Fruit fly (Drosophila melanogaster) whole organism, wandering third instar larva: ENCODE results near the gene smog.

ENCODE experiments used
- Abd-B ChIP-seq: fragments of >200 bp; optimal IDR thresholded peaks from 2 replicates; lab custom pipeline; 2017; ENCODE audit warnings: missing biosample characterization, missing genetic modification characterization
- CG9705 ChIP-seq: fragments of 200-800 bp; sonication (Bioruptor generic); optimal IDR thresholded peaks from 2 replicates; lab custom pipeline; 2018; ENCODE audit warnings: missing biosample characterization, mild to moderate bottlenecking, missing genetic modification characterization
- CrebA ChIP-seq: fragments of 200-800 bp; sonication (Bioruptor generic); optimal IDR thresholded peaks from 2 replicates; lab custom pipeline; 2016; ENCODE audit warnings: missing biosample characterization, mild to moderate bottlenecking, missing genetic modification characterization, borderline replicate concordance
- Dfd ChIP-seq: fragments of >200 bp; optimal IDR thresholded peaks from 2 replicates; lab custom pipeline; 2017; ENCODE audit warnings: missing biosample characterization, missing genetic modification characterization
- GATAd ChIP-seq: sonication (Bioruptor generic); optimal IDR thresholded peaks from 2 replicates; lab custom pipeline; 2016; ENCODE audit warnings: missing biosample characterization, missing genetic modification characterization
- HLH106 ChIP-seq: fragments of 200-800 bp; optimal IDR thresholded peaks from 3 replicates; lab custom pipeline; 2019; ENCODE audit warnings: missing biosample characterization, mild to moderate bottlenecking, missing genetic modification characterization, moderate library complexity
- Hnf4 ChIP-seq: fragments of 200-800 bp; sonication (Bioruptor generic); optimal IDR thresholded peaks from 2 replicates; lab custom pipeline; 2016; ENCODE audit warnings: missing biosample characterization, mild to moderate bottlenecking, missing genetic modification characterization
- Hr78 ChIP-seq: fragments of >200 bp; optimal IDR thresholded peaks from 2 replicates; lab custom pipeline; 2017; ENCODE audit warnings: missing biosample characterization, missing genetic modification characterization
- Hr83 ChIP-seq: fragments of 200-300 bp; sonication (Bioruptor generic); optimal IDR thresholded peaks from 2 replicates; lab custom pipeline; 2016; ENCODE audit warnings: missing biosample characterization, mild to moderate bottlenecking, missing genetic modification characterization, moderate library complexity; ENCODE audit not compliant: poor library complexity, severe bottlenecking
- Jra ChIP-seq: sonication (Bioruptor generic); optimal IDR thresholded peaks from 2 replicates; lab custom pipeline; 2016; ENCODE audit warnings: missing biosample characterization, missing genetic modification characterization
- Mio ChIP-seq: sonication (Bioruptor generic); optimal IDR thresholded peaks from 2 replicates; lab custom pipeline; 2016; ENCODE audit warnings: missing biosample characterization, missing genetic modification characterization
- N ChIP-seq: fragments of >200 bp; optimal IDR thresholded peaks from 2 replicates; lab custom pipeline; 2018; ENCODE audit warnings: missing biosample characterization, missing external identifiers, missing genetic modification characterization
- OdsH ChIP-seq: fragments of 200-800 bp; sonication (Bioruptor generic); optimal IDR thresholded peaks from 2 replicates; lab custom pipeline; 2016; ENCODE audit warnings: missing biosample characterization, mild to moderate bottlenecking, missing genetic modification characterization
- Rel ChIP-seq, 2 experiments: fragments of 200-800 bp; sonication (Bioruptor generic) in 1 of 2; optimal IDR thresholded peaks; 2 replicates in 1 of 2; 3 replicates in 1 of 2; lab custom pipeline; 2016 to 2019; ENCODE audit warnings: mild to moderate bottlenecking in 2 of 2, missing biosample characterization in 2 of 2, missing genetic modification characterization in 2 of 2, moderate library complexity in 1 of 2
- Sp1 ChIP-seq: fragments of 200-800 bp; sonication (Bioruptor generic); optimal IDR thresholded peaks from 3 replicates; lab custom pipeline; 2019; ENCODE audit warnings: missing biosample characterization, mild to moderate bottlenecking, missing genetic modification characterization, moderate library complexity
- Vsx2 ChIP-seq: fragments of 200-300, 225-300 bp; sonication (Bioruptor generic); optimal IDR thresholded peaks from 2 replicates; lab custom pipeline; 2018; ENCODE audit warnings: missing biosample characterization, missing genetic modification characterization; ENCODE audit not compliant: partially characterized antibody
- br ChIP-seq: fragments of 200-800 bp; sonication (Bioruptor generic); optimal IDR thresholded peaks from 2 replicates; lab custom pipeline; 2016; ENCODE audit warnings: missing biosample characterization, missing genetic modification characterization
- brk ChIP-seq: fragments of 200-800 bp; sonication (Bioruptor generic); optimal IDR thresholded peaks from 2 replicates; lab custom pipeline; 2016; ENCODE audit warnings: missing biosample characterization, mild to moderate bottlenecking, missing genetic modification characterization
- dmrt93B ChIP-seq: fragments of 200-800 bp; sonication (Bioruptor generic); optimal IDR thresholded peaks from 2 replicates; lab custom pipeline; 2018; ENCODE audit warnings: missing biosample characterization, mild to moderate bottlenecking, missing genetic modification characterization
- dsf ChIP-seq: sonication (Bioruptor generic); optimal IDR thresholded peaks from 2 replicates; lab custom pipeline; 2016; ENCODE audit warnings: missing biosample characterization, missing genetic modification characterization, borderline replicate concordance
- ey ChIP-seq: fragments of 200-800 bp; sonication (Bioruptor generic); optimal IDR thresholded peaks from 2 replicates; lab custom pipeline; 2016; ENCODE audit warnings: missing biosample characterization, missing genetic modification characterization
- foxo ChIP-seq, 2 experiments: fragments of 200-800 bp; sonication (Bioruptor generic); optimal IDR thresholded peaks; 2 replicates in 1 of 2; 3 replicates in 1 of 2; lab custom pipeline; 2016 to 2017; ENCODE audit warnings: missing biosample characterization in 2 of 2, missing genetic modification characterization in 2 of 2
- fru ChIP-seq: fragments of 200-800 bp; sonication (Bioruptor generic); optimal IDR thresholded peaks from 3 replicates; lab custom pipeline; 2016; ENCODE audit warnings: missing biosample characterization, mild to moderate bottlenecking, missing genetic modification characterization
- h ChIP-seq: fragments of 200-800 bp; sonication (Bioruptor generic); optimal IDR thresholded peaks from 3 replicates; lab custom pipeline; 2016; ENCODE audit warnings: missing biosample characterization, mild to moderate bottlenecking, missing genetic modification characterization
- jim ChIP-seq: fragments of 175-275, 200-325 bp; sonication (Bioruptor generic); optimal IDR thresholded peaks from 2 replicates; lab custom pipeline; 2016; ENCODE audit warnings: missing biosample characterization, mild to moderate bottlenecking, missing genetic modification characterization
- lola ChIP-seq: fragments of >200 bp; optimal IDR thresholded peaks from 2 replicates; lab custom pipeline; 2017; ENCODE audit warnings: missing biosample characterization, missing genetic modification characterization
- pan ChIP-seq: fragments of >200 bp; optimal IDR thresholded peaks from 2 replicates; lab custom pipeline; 2017
- psq ChIP-seq: fragments of 200-800 bp; sonication (Bioruptor generic); optimal IDR thresholded peaks from 3 replicates; lab custom pipeline; 2017; ENCODE audit warnings: missing biosample characterization, mild to moderate bottlenecking, missing genetic modification characterization, moderate library complexity
- rgr ChIP-seq: fragments of 200-800 bp; sonication (Bioruptor generic); optimal IDR thresholded peaks from 3 replicates; lab custom pipeline; 2016; ENCODE audit warnings: missing biosample characterization, mild to moderate bottlenecking, missing genetic modification characterization
- sage ChIP-seq: fragments of 200-800 bp; sonication (Bioruptor generic); optimal IDR thresholded peaks from 2 replicates; lab custom pipeline; 2016; ENCODE audit warnings: missing biosample characterization, mild to moderate bottlenecking, missing genetic modification characterization
- sv ChIP-seq: fragments of 200-800 bp; sonication (Bioruptor generic); optimal IDR thresholded peaks from 3 replicates; lab custom pipeline; 2016; ENCODE audit warnings: missing biosample characterization, missing genetic modification characterization
- tai ChIP-seq: sonication (Bioruptor generic); optimal IDR thresholded peaks from 2 replicates; lab custom pipeline; 2016; ENCODE audit warnings: missing biosample characterization, missing genetic modification characterization
- usp ChIP-seq: fragments of >200 bp; optimal IDR thresholded peaks from 2 replicates; lab custom pipeline; 2017; ENCODE audit warnings: missing biosample characterization, missing genetic modification characterization
- woc ChIP-seq: sonication (Bioruptor generic); optimal IDR thresholded peaks from 2 replicates; lab custom pipeline; 2016; ENCODE audit warnings: missing biosample characterization, mild to moderate bottlenecking, missing genetic modification characterization

smog gene

DNA sequence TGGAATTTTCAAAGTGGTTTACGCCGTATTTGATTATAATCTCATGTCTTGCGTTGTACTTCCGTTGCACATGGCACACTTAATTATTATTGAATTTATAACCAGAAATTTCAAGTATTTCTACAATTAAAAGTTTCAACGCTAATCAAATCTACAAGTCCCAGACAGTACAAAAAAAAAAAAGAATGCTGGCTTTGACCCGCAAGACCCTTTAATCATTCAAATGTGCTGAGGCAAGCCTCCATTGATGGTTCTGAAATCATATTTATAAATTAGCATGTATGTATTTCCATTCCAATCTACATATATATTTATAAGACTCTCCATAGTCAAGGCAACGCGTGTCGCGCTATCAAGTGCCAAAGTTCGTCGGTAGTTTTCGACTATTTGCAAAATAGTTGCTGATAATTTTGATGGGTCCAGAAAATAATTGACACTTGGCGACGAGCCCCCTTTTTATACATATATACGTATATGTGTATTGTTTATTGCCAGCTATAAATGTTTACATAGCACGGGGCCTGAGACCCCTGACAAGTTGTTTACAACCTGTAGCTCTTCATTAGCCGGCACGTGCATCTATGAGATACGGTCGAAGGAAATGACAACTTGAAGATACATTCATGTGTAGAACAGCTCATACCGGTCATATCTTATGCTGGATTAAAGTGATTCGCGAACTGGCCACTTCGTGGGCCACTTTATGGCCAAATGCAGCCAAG, 44.0 kb downstream of the smog start:
- no peak for TF ChIP-seq Sp1
- TF ChIP-seq Rel (GFP tag; optimal IDR thresholded peaks at IDR 0.05; lab: Kevin White, UChicago) = no peak
- no peak for TF ChIP-seq Rel (tag; optimal IDR thresholded peaks at IDR 0.05; lab: Kevin White, UChicago)
- TF ChIP-seq Hr78 (GFP tag; lab: Kevin White, UChicago) = no peak
- no peak for TF ChIP-seq Mio (GFP tag; lab: Kevin White, UChicago)
- TF ChIP-seq ey (GFP tag; lab: Kevin White, UChicago) = no peak
- no peak for TF ChIP-seq dsf (GFP tag; lab: Kevin White, UChicago)
- TF ChIP-seq woc = no peak
- TF ChIP-seq lola = no peak
- no peak for TF ChIP-seq fru
- TF ChIP-seq psq (GFP tag; lab: Kevin White, UChicago) = no peak
- TF ChIP-seq CG9705 (GFP tag; lab: Kevin White, UChicago) = no peak
- no peak for TF ChIP-seq usp
- TF ChIP-seq Hr83 (GFP tag; lab: Kevin White, UChicago) = no peak
- no peak for TF ChIP-seq HLH106
- TF ChIP-seq jim (GFP tag; lab: Kevin White, UChicago) = no peak
- no peak for TF ChIP-seq h
- no peak for TF ChIP-seq foxo (GFP tag; optimal IDR thresholded peaks at IDR 0.05; lab: Kevin White, UChicago)
- no peak for TF ChIP-seq N (GFP tag; lab: Kevin White, UChicago)

DNA sequence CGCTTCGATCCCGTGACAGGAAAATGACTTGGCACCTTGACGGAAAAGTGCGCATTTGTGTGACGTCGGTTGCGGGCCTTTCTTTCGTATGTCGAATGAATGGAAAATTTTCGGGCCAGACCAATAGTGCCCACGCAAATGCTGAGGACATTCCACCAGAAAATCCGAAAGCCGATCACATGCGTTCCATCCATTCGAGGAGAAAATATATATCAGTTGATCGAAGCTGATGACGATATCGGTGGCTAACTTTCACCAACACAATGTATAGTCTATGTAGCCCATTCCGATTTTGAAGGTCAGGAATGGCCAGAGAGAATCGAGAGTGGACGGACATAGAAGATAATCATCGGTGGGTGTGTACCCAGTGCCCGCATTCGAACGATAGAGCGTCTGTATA, 45.5 kb downstream of the smog start:
- TF ChIP-seq Hnf4 (GFP tag; lab: Kevin White, UChicago) (no peak), Mio (GFP tag; lab: Kevin White, UChicago) (no peak), OdsH (no peak), tai (no peak), ey (GFP tag; lab: Kevin White, UChicago) (no peak), fru (no peak), br (GFP tag; lab: Kevin White, UChicago) (no peak), sage (GFP tag; lab: Kevin White, UChicago) (no peak), rgr (GFP tag; lab: Kevin White, UChicago) (no peak), brk (no peak), Hr78 (GFP tag; lab: Kevin White, UChicago) (no peak), Dfd (GFP tag; lab: Kevin White, UChicago) (no peak), CG9705 (GFP tag; lab: Kevin White, UChicago) (no peak), pan (lab: Kevin White, UChicago) (no peak)

DNA sequence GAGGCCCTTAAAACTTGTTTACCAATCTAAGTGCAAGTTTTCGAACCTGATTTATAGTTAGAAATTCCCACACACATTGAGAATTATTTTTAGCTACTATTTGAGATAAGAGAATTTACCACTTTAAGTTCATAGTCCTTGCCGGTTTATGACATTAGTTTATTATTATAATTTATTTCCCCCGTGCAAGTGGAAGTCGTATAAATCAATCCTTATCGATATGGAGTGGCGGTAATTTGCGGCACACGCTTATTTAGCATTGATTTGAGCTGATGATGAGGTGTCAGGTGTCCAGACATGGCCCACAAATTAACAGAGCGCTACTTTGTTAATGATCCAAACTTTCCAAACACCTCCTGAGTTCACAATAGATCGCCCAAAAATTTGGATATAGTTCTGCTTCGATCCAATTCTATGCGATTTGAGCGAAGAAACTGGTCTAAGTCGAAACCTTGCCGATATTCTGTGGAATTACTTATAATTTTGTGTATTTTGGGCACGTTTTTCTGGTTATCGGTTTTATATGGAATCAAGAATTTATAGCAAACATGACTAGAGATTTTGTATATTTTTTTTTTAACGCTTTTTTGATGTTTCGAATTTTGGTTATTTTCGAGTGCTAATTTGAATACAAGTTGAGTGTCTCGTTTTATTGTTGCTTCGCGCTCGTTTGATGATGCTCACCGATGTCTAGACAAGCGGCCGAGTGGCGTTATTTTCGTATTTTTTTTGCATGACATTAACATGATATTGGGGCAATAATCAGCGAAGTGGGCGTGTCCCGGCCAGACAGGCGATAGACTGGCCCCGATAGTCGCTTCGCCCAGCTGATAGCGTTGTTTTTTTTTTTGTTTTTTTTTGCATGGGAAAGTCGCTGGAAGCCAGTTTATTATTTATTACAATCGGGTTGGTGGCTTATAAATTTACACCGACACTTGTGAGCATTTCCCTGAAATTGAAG, 47.2 kb downstream of the smog start:
- TF ChIP-seq Hr83 (GFP tag; lab: Kevin White, UChicago) = peak; percentile 40
- no peak for TF ChIP-seq lola
- no peak for TF ChIP-seq psq (GFP tag; lab: Kevin White, UChicago)
- peak; percentile 32 for TF ChIP-seq Vsx2 (GFP tag; lab: Kevin White, UChicago)
- no peak for TF ChIP-seq OdsH
- TF ChIP-seq sv (GFP tag; lab: Kevin White, UChicago) = no peak
- no peak for TF ChIP-seq dmrt93B (GFP tag; lab: Kevin White, UChicago)
- TF ChIP-seq rgr (GFP tag; lab: Kevin White, UChicago) = no peak
- TF ChIP-seq HLH106 = no peak
- TF ChIP-seq Rel (GFP tag; optimal IDR thresholded peaks at IDR 0.05; lab: Kevin White, UChicago) = no peak
- TF ChIP-seq Rel (tag; optimal IDR thresholded peaks at IDR 0.05; lab: Kevin White, UChicago) = peak; percentile 26
- TF ChIP-seq fru = no peak
- no peak for TF ChIP-seq GATAd (GFP tag; lab: Kevin White, UChicago)

DNA sequence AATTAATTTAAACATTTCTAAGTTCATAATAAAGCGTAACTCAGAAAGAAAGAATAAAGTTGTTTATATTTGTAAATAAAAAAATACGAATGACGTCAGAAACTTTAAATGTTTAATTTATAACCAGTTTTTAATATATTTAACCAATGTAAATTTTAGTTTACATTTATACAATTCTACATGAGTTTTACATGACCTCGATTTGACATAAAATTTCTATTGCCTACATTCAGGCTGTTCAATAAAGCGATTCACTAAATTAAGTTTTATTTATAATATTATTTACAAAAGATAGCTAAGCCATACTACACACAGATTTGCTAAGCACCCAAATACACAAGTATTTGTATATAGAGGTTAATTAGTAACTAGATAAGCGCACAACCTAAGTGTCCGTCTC, 51.2 kb downstream of the smog start:
- TF ChIP-seq lola = no peak
- TF ChIP-seq ey (GFP tag; lab: Kevin White, UChicago) = no peak
- no peak for TF ChIP-seq usp
- no peak for TF ChIP-seq foxo (GFP tag; optimal IDR thresholded peaks at IDR 0.05; lab: Kevin White, UChicago)
- no peak for TF ChIP-seq woc
- no peak for TF ChIP-seq Jra (GFP tag; lab: Kevin White, UChicago)
- TF ChIP-seq sv (GFP tag; lab: Kevin White, UChicago) = no peak
- no peak for TF ChIP-seq pan (lab: Kevin White, UChicago)
- no peak for TF ChIP-seq CrebA (GFP tag; lab: Kevin White, UChicago)
- no peak for TF ChIP-seq Abd-B (GFP tag; lab: Kevin White, UChicago)
- no peak for TF ChIP-seq Sp1
- TF ChIP-seq rgr (GFP tag; lab: Kevin White, UChicago) = no peak
- no peak for TF ChIP-seq Mio (GFP tag; lab: Kevin White, UChicago)
- no peak for TF ChIP-seq dmrt93B (GFP tag; lab: Kevin White, UChicago)
